Worm (Caenorhabditis elegans) whole organism, late embryonic: ENCODE results near the gene F10E9.10.

ENCODE experiments used
- C08G9.2 ChIP-seq: sonication (generic microtip); optimal IDR thresholded peaks from 2 replicates; lab custom pipeline; 2016; ENCODE audit warnings: mild to moderate bottlenecking, missing genetic modification characterization, moderate library complexity, missing compliant biosample characterization
- F13H6.1 ChIP-seq: sonication (generic microtip); optimal IDR thresholded peaks from 2 replicates; lab custom pipeline; 2016; ENCODE audit warnings: missing genetic modification characterization, missing compliant biosample characterization
- T23F11.4 ChIP-seq: fragments of 200-800 bp; sonication (Bioruptor generic); optimal IDR thresholded peaks from 2 replicates; lab custom pipeline; 2018; ENCODE audit warnings: mild to moderate bottlenecking, missing genetic modification characterization, missing compliant biosample characterization
- Y22D7AL.16 ChIP-seq: sonication (generic microtip); optimal IDR thresholded peaks from 2 replicates; lab custom pipeline; 2016; ENCODE audit warnings: missing genetic modification characterization, missing compliant biosample characterization
- ceh-2 ChIP-seq: sonication (generic microtip); optimal IDR thresholded peaks from 2 replicates; lab custom pipeline; 2016; ENCODE audit warnings: missing genotype, missing genetic modification characterization, missing compliant biosample characterization
- ceh-22 ChIP-seq: sonication (generic microtip); optimal IDR thresholded peaks from 2 replicates; lab custom pipeline; 2017; ENCODE audit warnings: missing biosample characterization, missing genetic modification characterization
- ceh-24 ChIP-seq: sonication (generic microtip); optimal IDR thresholded peaks from 2 replicates; lab custom pipeline; 2016; ENCODE audit warnings: mild to moderate bottlenecking, missing genetic modification characterization, missing compliant biosample characterization
- ceh-30 ChIP-seq: fragments of 150-350 bp; optimal IDR thresholded peaks from 2 replicates; lab custom pipeline; 2014; ENCODE audit warnings: missing biosample characterization, missing genetic modification characterization
- ceh-31 ChIP-seq: sonication (generic microtip); optimal IDR thresholded peaks from 2 replicates; lab custom pipeline; 2016; ENCODE audit warnings: missing genetic modification characterization, missing compliant biosample characterization
- ceh-9 ChIP-seq: sonication (generic microtip); optimal IDR thresholded peaks from 2 replicates; lab custom pipeline; 2016; ENCODE audit warnings: mild to moderate bottlenecking, missing genetic modification characterization, inconsistent platforms, missing compliant biosample characterization
- che-1 ChIP-seq: sonication (generic microtip); optimal IDR thresholded peaks from 2 replicates; lab custom pipeline; 2016; ENCODE audit warnings: mild to moderate bottlenecking, missing genetic modification characterization, missing compliant biosample characterization
- dmd-4 ChIP-seq: sonication (generic microtip); optimal IDR thresholded peaks from 2 replicates; lab custom pipeline; 2016; ENCODE audit warnings: borderline replicate concordance, missing genetic modification characterization, missing compliant biosample characterization
- dve-1 ChIP-seq: sonication (generic microtip); optimal IDR thresholded peaks from 2 replicates; lab custom pipeline; 2017; ENCODE audit warnings: antibody characterized with exemption, mild to moderate bottlenecking, missing genetic modification characterization, missing compliant biosample characterization
- fkh-10 ChIP-seq: fragments of 150-350 bp; optimal IDR thresholded peaks from 2 replicates; lab custom pipeline; 2014; ENCODE audit warnings: missing biosample characterization, missing genetic modification reagents, missing genetic modification characterization
- fkh-6 ChIP-seq: sonication (generic microtip); optimal IDR thresholded peaks from 2 replicates; lab custom pipeline; 2016; ENCODE audit warnings: missing genetic modification characterization, missing compliant biosample characterization
- gmeb-2 ChIP-seq: sonication (generic microtip); optimal IDR thresholded peaks from 2 replicates; lab custom pipeline; 2016; ENCODE audit warnings: missing genetic modification characterization, inconsistent platforms, missing compliant biosample characterization
- hlh-13 ChIP-seq: fragments of 200-800 bp; sonication (Bioruptor generic); optimal IDR thresholded peaks from 2 replicates; lab custom pipeline; 2018; ENCODE audit warnings: mild to moderate bottlenecking, missing genetic modification characterization, missing compliant biosample characterization
- hlh-15 ChIP-seq: sonication (generic microtip); optimal IDR thresholded peaks from 2 replicates; lab custom pipeline; 2016; ENCODE audit warnings: missing genetic modification characterization, missing compliant biosample characterization
- hlh-6 ChIP-seq: sonication (generic microtip); optimal IDR thresholded peaks from 2 replicates; lab custom pipeline; 2016; ENCODE audit warnings: missing genotype, missing genetic modification characterization, missing compliant biosample characterization
- lim-6 ChIP-seq: sonication (generic microtip); optimal IDR thresholded peaks from 2 replicates; lab custom pipeline; 2016; ENCODE audit warnings: missing genetic modification characterization, missing compliant biosample characterization
- lin-11 ChIP-seq: fragments of 200-800 bp; sonication (Bioruptor generic); optimal IDR thresholded peaks from 2 replicates; lab custom pipeline; 2018; ENCODE audit warnings: mild to moderate bottlenecking, missing genetic modification characterization, missing compliant biosample characterization
- madf-2 ChIP-seq: sonication (generic microtip); optimal IDR thresholded peaks from 2 replicates; lab custom pipeline; 2017; ENCODE audit warnings: missing genetic modification characterization, missing compliant biosample characterization
- mec-3 ChIP-seq: sonication (generic microtip); optimal IDR thresholded peaks from 2 replicates; lab custom pipeline; 2016; ENCODE audit warnings: borderline replicate concordance, missing genetic modification characterization, missing compliant biosample characterization
- nfya-1 ChIP-seq: sonication (generic microtip); optimal IDR thresholded peaks from 2 replicates; lab custom pipeline; 2017; ENCODE audit warnings: missing genetic modification characterization, mild to moderate bottlenecking, missing compliant biosample characterization, antibody characterized with exemption, moderate library complexity
- nhr-232 ChIP-seq: sonication (generic microtip); optimal IDR thresholded peaks from 2 replicates; lab custom pipeline; 2016; ENCODE audit warnings: missing genetic modification characterization, missing compliant biosample characterization
- pat-9 ChIP-seq: fragments of 200-800 bp; sonication (Bioruptor generic); optimal IDR thresholded peaks from 2 replicates; lab custom pipeline; 2018; ENCODE audit warnings: mild to moderate bottlenecking, missing genetic modification characterization, moderate library complexity, missing compliant biosample characterization
- pqm-1 ChIP-seq: sonication (generic microtip); optimal IDR thresholded peaks from 2 replicates; lab custom pipeline; 2016; ENCODE audit warnings: missing genetic modification characterization, missing compliant biosample characterization
- pros-1 ChIP-seq: fragments of 150-350 bp; optimal IDR thresholded peaks from 2 replicates; lab custom pipeline; 2014; ENCODE audit warnings: missing biosample characterization, missing genetic modification reagents, missing genetic modification characterization
- ref-2 ChIP-seq: sonication (generic microtip); optimal IDR thresholded peaks from 2 replicates; lab custom pipeline; 2016; ENCODE audit warnings: missing genetic modification characterization, missing compliant biosample characterization
- sox-4 ChIP-seq: sonication (generic microtip); optimal IDR thresholded peaks from 2 replicates; lab custom pipeline; 2017; ENCODE audit warnings: mild to moderate bottlenecking, missing genetic modification characterization, inconsistent platforms, missing compliant biosample characterization
- tbx-7 ChIP-seq: sonication (generic microtip); optimal IDR thresholded peaks from 2 replicates; lab custom pipeline; 2016; ENCODE audit warnings: missing genotype, missing genetic modification characterization, missing compliant biosample characterization
- ttx-3 ChIP-seq: sonication (generic microtip); optimal IDR thresholded peaks from 2 replicates; lab custom pipeline; 2016; ENCODE audit warnings: missing genetic modification reagents, missing genetic modification characterization, missing compliant biosample characterization
- unc-86 ChIP-seq: sonication (generic microtip); optimal IDR thresholded peaks from 2 replicates; lab custom pipeline; 2016; ENCODE audit warnings: missing genetic modification characterization, missing compliant biosample characterization

Gene F10E9.10

DNA sequence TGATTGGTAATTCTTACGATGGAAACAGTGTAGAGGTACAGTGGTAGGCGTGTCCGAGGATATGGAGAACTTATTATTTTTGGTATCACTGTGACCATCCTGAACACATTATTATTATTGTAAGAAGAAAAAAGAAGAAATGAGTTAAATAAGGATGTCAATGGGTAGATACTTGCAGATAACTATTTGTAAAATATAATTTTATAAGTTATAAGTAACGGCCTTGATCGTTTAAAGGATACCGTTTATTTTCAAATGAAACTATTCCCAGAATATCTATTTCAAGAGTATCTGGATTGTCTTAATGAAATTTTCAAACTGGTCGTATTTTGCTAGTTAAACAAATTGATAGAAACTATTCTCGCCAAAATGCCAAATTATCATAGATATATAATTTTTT, at the start of gene F10E9.10:
Gene F10E9.10 (minus strand): TSS at position 101 of the 400 bp plus-strand sequence.
- TF ChIP-seq hlh-13 (GFP tag; lab: Kevin White, UChicago) (no peak), pat-9 (tag; lab: Kevin White, UChicago) (no peak), Y22D7AL.16 (tag; lab: Kevin White, UChicago) (no peak), fkh-10 (GFP tag; lab: Kevin White, UChicago) (no peak), nfya-1 (no peak), hlh-6 (tag; lab: Kevin White, UChicago) (no peak), unc-86 (tag; lab: Kevin White, UChicago) (no peak), pqm-1 (tag; lab: Kevin White, UChicago) (no peak), fkh-6 (tag; lab: Kevin White, UChicago) (no peak), ceh-24 (no peak), che-1 (tag; lab: Kevin White, UChicago) (no peak), lim-6 (tag; lab: Kevin White, UChicago) (no peak), dve-1 (no peak), gmeb-2 (tag; lab: Kevin White, UChicago) (no peak), hlh-15 (tag; lab: Kevin White, UChicago) (no peak), pros-1 (tag; lab: Kevin White, UChicago) (no peak)

DNA sequence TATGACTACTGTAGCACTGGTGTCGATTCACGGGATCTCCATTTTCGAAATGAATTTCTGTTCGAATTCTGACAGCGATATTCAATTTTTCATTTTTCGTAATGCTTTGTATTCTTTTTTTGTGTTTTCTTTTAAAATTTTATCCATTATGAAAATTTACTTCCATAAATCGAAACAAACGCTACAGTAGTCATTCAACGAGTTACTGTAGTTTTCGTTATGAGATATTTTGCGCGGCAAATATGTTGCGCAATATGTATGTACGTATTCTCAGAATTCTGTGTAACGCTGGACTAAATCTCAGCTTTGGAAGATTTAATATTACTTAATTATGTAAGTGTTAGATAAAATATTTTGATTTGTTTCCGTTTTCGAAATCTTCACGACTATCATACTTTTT, 49.1 kb upstream of the F10E9.10 start:
- no peak for TF ChIP-seq tbx-7 (tag; lab: Kevin White, UChicago)
- TF ChIP-seq lin-11 (tag; lab: Kevin White, UChicago) = no peak
- TF ChIP-seq ref-2 (tag; lab: Kevin White, UChicago) = no peak
- no peak for TF ChIP-seq fkh-6 (tag; lab: Kevin White, UChicago)
- TF ChIP-seq nfya-1 = no peak
- TF ChIP-seq hlh-6 (tag; lab: Kevin White, UChicago) = no peak
- TF ChIP-seq dmd-4 (tag; lab: Kevin White, UChicago) = no peak
- no peak for TF ChIP-seq hlh-15 (tag; lab: Kevin White, UChicago)
- no peak for TF ChIP-seq fkh-10 (GFP tag; lab: Kevin White, UChicago)
- TF ChIP-seq ceh-22 (tag; lab: Kevin White, UChicago) = no peak
- TF ChIP-seq F13H6.1 = no peak

DNA sequence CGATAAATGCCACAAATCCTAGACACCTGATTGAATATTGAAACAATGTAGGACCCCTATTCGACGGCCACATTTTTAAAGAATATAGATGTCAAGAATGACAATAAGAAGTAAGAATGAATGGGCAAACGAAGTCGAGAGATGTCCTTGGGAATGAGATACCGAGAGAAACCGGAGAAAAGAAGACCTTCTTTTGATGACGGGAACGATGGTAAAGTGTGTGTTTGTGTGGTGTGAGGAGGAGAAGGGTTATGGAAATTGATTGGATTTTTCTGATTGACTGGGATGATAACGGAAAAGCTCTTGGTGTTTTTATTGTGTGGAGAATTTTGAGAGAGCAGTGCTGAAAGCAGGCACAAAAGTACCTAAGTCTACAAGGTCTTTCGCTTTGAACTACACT, 48.5 kb upstream of the F10E9.10 start, which contains the start of gene R05D3.9:
Gene R05D3.9 (minus strand): TSS at position 101 of the 400 bp plus-strand sequence.
- TF ChIP-seq mec-3 (tag; lab: Kevin White, UChicago) (no peak), pros-1 (tag; lab: Kevin White, UChicago) (no peak), nhr-232 (no peak), ceh-24 (no peak), ceh-9 (no peak), ceh-31 (no peak), ceh-22 (tag; lab: Kevin White, UChicago) (no peak), C08G9.2 (tag; lab: Kevin White, UChicago) (no peak), ceh-2 (tag; lab: Kevin White, UChicago) (no peak), sox-4 (tag; lab: Kevin White, UChicago) (no peak)

DNA sequence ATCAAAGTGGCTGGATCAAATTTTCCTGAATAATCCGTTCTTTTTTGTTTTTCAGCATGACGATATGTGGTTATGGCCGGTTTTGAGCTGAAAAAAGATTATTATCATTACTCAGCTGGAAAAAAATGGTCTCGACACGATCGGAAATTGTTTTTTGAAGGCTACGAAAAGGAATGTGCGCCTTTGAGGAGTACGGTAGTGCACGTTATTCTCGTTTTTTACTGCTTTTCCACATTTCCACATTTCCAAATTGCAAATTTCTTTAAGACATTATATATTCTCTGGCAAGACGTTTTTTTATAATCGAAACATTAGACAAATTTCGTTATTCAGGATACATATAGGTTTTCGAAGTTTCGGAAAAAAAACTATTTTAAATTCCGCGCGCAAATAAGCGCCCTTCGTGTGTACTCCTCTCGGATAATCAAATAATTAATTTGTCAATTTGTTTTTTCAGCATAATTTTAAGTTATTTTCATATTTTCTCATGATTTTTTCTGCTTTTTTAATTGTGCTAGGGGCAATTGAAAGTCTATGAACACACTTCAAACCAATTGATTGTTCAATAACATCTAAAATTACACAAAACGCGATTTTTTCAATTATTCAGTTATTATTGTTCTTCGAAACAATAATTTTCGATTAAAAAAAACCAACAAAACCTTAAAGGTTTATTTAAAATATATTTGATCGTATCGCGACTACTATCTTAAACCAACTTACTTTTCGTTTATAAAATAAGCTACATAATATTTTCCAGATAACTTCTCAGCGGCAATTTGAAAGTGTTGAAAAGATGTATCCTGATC, 43.4 kb upstream of the F10E9.10 start, which contains the start of gene R05D3.3:
Gene R05D3.3 (plus strand): TSS at position 759 of the 809 bp plus-strand sequence.
- TF ChIP-seq T23F11.4 (GFP tag; lab: Kevin White, UChicago) = no peak
- TF ChIP-seq ttx-3 (tag; lab: Kevin White, UChicago) = no peak
- no peak for TF ChIP-seq ceh-24
- TF ChIP-seq madf-2 (tag; lab: Kevin White, UChicago) = no peak
- TF ChIP-seq fkh-6 (tag; lab: Kevin White, UChicago) = no peak
- TF ChIP-seq ceh-30 (tag; lab: Kevin White, UChicago) = no peak
- TF ChIP-seq Y22D7AL.16 (tag; lab: Kevin White, UChicago) = no peak
- no peak for TF ChIP-seq dve-1
- no peak for TF ChIP-seq ref-2 (tag; lab: Kevin White, UChicago)
- TF ChIP-seq nhr-232 = no peak
- TF ChIP-seq tbx-7 (tag; lab: Kevin White, UChicago) = no peak
